Worm (Caenorhabditis elegans): ENCODE data around the gene F53B3.5.
A peak's percentile ranks its signal among the peaks of the same experiment; 100 is the strongest.

The F53B3.5 gene

DNA sequence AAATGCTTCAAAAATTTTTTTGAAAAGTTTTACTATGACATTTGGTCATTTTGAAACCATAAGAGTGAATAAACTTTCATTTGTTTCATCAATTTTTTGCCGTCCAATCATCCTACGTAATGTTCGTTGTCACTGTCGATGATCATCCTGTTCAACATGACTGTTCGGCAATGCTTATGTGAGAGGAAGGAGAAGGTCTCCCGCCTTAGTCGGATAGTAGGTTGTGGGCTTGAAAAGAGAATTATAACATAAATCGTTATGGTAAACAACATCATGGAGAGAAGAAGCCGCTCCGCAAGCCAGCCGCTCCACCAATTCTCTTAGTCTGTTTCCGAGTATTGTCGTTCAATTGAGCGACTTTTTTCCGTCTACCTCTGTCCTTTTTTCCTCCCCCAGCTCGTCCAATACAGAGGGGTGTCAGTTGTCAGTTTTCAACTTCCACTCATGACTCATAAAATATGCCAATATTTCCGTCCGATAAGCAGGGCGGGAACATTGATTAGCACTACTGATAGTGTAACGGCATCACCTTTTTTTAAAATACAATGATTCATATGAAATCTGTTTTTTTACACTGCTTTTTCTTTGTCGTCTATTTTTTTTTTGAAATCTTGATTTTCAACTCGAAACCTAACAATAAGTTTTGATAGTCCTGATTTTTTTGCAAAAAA lies 26.8 kb upstream of the F53B3.5 start:
- TF ChIP-seq flh-1 (GFP tag; optimal IDR thresholded peaks at IDR 0.05): no peak
- TF ChIP-seq hlh-1 (tag; optimal IDR thresholded peaks at IDR 0.05): no peak
- TF ChIP-seq cnd-1 (tag; optimal IDR thresholded peaks at IDR 0.05): no peak
- TF ChIP-seq elt-1 (tag; optimal IDR thresholded peaks at IDR 0.05; ENCODE audit: borderline replicate concordance, insufficient read depth): no peak
- TF ChIP-seq pha-4 (tag; optimal IDR thresholded peaks at IDR 0.05): no peak
- TF ChIP-seq mab-5 (tag; optimal IDR thresholded peaks at IDR 0.05): no peak
- TF ChIP-seq ham-2 (GFP tag; optimal IDR thresholded peaks at IDR 0.05): no peak
- no peak for TF ChIP-seq ztf-11 (tag; optimal IDR thresholded peaks at IDR 0.05)
- TF ChIP-seq bed-3 (GFP tag; optimal IDR thresholded peaks at IDR 0.05): no peak
- no peak for TF ChIP-seq mls-2 (tag; optimal IDR thresholded peaks at IDR 0.05)
- no peak for TF ChIP-seq zip-8 (tag; optimal IDR thresholded peaks at IDR 0.05)
- TF ChIP-seq tbx-8 (GFP tag; optimal IDR thresholded peaks at IDR 0.05): no peak
- TF ChIP-seq snpc-4 (tag; optimal IDR thresholded peaks at IDR 0.05): no peak
- TF ChIP-seq nhr-12 (tag; optimal IDR thresholded peaks at IDR 0.05): no peak
- TF ChIP-seq unc-39 (tag; optimal IDR thresholded peaks at IDR 0.05): no peak
- TF ChIP-seq lin-13 (tag; optimal IDR thresholded peaks at IDR 0.05): no peak
- no peak for TF ChIP-seq lin-32 (GFP tag; optimal IDR thresholded peaks at IDR 0.05)
- TF ChIP-seq sem-2 (GFP tag; optimal IDR thresholded peaks at IDR 0.05): no peak

- TF ChIP-seq nhr-2 (tag; optimal IDR thresholded peaks at IDR 0.05) (no peak), unc-62 (GFP tag; optimal IDR thresholded peaks at IDR 0.05) (peak; percentile 68)
Measured at ce11 chrX:2903715-2904419, 24.5 kb upstream of the F53B3.5 start.

DNA sequence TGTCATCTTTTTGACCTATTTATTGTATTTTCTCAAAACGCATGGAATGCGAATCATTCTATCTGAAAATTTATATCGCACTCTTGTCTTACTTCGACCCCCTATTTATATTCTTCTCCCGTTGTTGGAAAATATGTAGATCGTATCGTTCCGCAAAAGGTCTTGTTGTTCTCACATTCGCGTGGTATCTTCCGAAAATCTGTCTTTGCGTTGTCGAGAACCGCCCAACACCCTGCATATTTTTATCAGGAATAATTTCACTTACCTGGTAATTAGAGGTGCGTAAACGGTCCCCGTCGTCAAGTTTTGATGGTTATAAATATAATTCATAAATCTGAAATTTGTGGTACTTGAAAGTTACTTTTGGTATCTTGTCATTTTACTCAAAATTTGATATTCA lies 23.5 kb upstream of the F53B3.5 start:
- no peak for TF ChIP-seq unc-39 (tag; optimal IDR thresholded peaks at IDR 0.05)
- peak; percentile 73 for TF ChIP-seq elt-1 (tag; optimal IDR thresholded peaks at IDR 0.05; ENCODE audit: borderline replicate concordance, insufficient read depth)

DNA sequence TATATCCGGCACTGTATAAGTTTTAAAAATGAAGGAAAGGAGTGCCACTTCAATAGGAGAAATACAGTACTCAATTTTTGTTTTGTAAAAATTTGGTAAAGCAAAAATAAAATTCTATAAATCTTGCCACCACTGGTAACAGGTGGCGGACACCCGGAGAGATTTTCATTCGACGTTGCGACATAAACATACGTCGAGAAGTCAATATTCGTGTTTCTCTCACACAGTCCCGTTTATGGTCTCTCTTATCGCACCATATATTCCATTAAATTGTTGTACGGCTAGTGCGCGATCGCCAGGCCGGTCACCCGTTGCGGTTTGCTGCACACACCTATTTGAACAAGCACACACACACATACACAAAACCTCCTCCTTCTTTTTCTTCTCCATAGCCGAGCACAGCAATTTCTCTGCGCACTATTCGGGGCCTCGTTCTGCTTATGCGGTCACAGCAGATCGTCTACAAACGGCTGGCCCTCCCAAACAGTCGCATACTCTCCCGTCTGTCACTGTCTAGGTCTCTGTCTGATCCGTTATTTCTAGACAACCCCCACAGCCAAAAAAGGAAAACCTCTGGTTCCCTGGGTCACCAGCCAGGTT lies 21.6 kb upstream of the F53B3.5 start:
- TF ChIP-seq cnd-1 (tag; optimal IDR thresholded peaks at IDR 0.05) (peak; percentile 60), mab-5 (tag; optimal IDR thresholded peaks at IDR 0.05) (no peak), zip-8 (tag; optimal IDR thresholded peaks at IDR 0.05) (no peak), unc-39 (tag; optimal IDR thresholded peaks at IDR 0.05) (no peak), ham-2 (GFP tag; optimal IDR thresholded peaks at IDR 0.05) (peak; percentile 80), nhr-237 (tag; optimal IDR thresholded peaks at IDR 0.05) (no peak), mls-2 (tag; optimal IDR thresholded peaks at IDR 0.05) (peak; percentile 12), elt-3 (tag; optimal IDR thresholded peaks at IDR 0.05) (no peak), lin-13 (tag; optimal IDR thresholded peaks at IDR 0.05) (no peak), elt-1 (tag; optimal IDR thresholded peaks at IDR 0.05; ENCODE audit: borderline replicate concordance, insufficient read depth) (no peak), nhr-28 (tag; optimal IDR thresholded peaks at IDR 0.05) (no peak), ztf-11 (tag; optimal IDR thresholded peaks at IDR 0.05) (no peak), ceh-39 (tag; optimal IDR thresholded peaks at IDR 0.05) (no peak), sptf-1 (tag; optimal IDR thresholded peaks at IDR 0.05) (peak; percentile 48), ceh-43 (GFP tag; optimal IDR thresholded peaks at IDR 0.05) (no peak), drap-1 (GFP tag; optimal IDR thresholded peaks at IDR 0.05) (no peak), tbx-8 (GFP tag; optimal IDR thresholded peaks at IDR 0.05) (no peak), ceh-83 (GFP tag; optimal IDR thresholded peaks at IDR 0.05) (no peak), lin-32 (GFP tag; optimal IDR thresholded peaks at IDR 0.05) (peak; percentile 14), unc-62 (GFP tag; optimal IDR thresholded peaks at IDR 0.05) (no peak), bed-3 (GFP tag; optimal IDR thresholded peaks at IDR 0.05) (no peak), blmp-1 (tag; optimal IDR thresholded peaks at IDR 0.05) (no peak), mep-1 (tag; optimal IDR thresholded peaks at IDR 0.05) (no peak), unc-120 (tag; optimal IDR thresholded peaks at IDR 0.05; ENCODE audit: poor library complexity, severe bottlenecking) (no peak), ces-1 (GFP tag; optimal IDR thresholded peaks at IDR 0.05) (no peak), pha-4 (tag; optimal IDR thresholded peaks at IDR 0.05) (peak; percentile 52), nhr-12 (tag; optimal IDR thresholded peaks at IDR 0.05) (no peak), sem-2 (GFP tag; optimal IDR thresholded peaks at IDR 0.05) (no peak), nhr-76 (tag; optimal IDR thresholded peaks at IDR 0.05) (no peak), lsy-2 (tag; optimal IDR thresholded peaks at IDR 0.05) (no peak), snpc-4 (tag; optimal IDR thresholded peaks at IDR 0.05) (no peak), flh-1 (GFP tag; optimal IDR thresholded peaks at IDR 0.05) (no peak), M03D4.4 (tag; optimal IDR thresholded peaks at IDR 0.05) (no peak), nhr-2 (tag; optimal IDR thresholded peaks at IDR 0.05) (peak; percentile 76), hlh-1 (tag; optimal IDR thresholded peaks at IDR 0.05) (no peak)

Data from whole organism, mixed stage, embryonic.